Worm (Caenorhabditis elegans) whole organism, early embryonic: Measurements from ENCODE around the gene prx-14.
"Not testable (repeated sequence)": the region's sequence is repeated elsewhere in the genome, so short reads cannot be mapped to it uniquely, and the experiment has no call there.

Experiments used
- B0310.2 ChIP-seq: sonication (generic microtip); optimal IDR thresholded peaks from 2 replicates; lab custom pipeline; 2016; ENCODE audit warnings: mild to moderate bottlenecking, missing genetic modification characterization, missing compliant biosample characterization
- F13C5.2 ChIP-seq: sonication (generic microtip); optimal IDR thresholded peaks from 2 replicates; lab custom pipeline; 2017; ENCODE audit warnings: mild to moderate bottlenecking, missing genetic modification characterization, inconsistent platforms, missing compliant biosample characterization
- aly-1 ChIP-seq: sonication (generic microtip); optimal IDR thresholded peaks from 2 replicates; lab custom pipeline; 2016; ENCODE audit warnings: missing genetic modification characterization, missing compliant biosample characterization
- ama-1 ChIP-seq: fragments of 150-350 bp; optimal IDR thresholded peaks from 2 replicates; lab custom pipeline; 2014
- ceh-13 ChIP-seq: fragments of 200-800 bp; sonication (Bioruptor generic); optimal IDR thresholded peaks from 2 replicates; lab custom pipeline; 2018; ENCODE audit warnings: mild to moderate bottlenecking, missing genetic modification characterization, missing compliant biosample characterization
- ceh-36 ChIP-seq: sonication (generic microtip); optimal IDR thresholded peaks from 2 replicates; lab custom pipeline; 2016; ENCODE audit warnings: missing genetic modification characterization, inconsistent platforms, missing compliant biosample characterization
- ets-7 ChIP-seq: sonication (generic microtip); optimal IDR thresholded peaks from 2 replicates; lab custom pipeline; 2016; ENCODE audit warnings: missing genotype, missing genetic modification characterization, missing compliant biosample characterization
- flt-1 ChIP-seq: fragments of 200-800 bp; sonication (Bioruptor generic); IDR thresholded peaks from 2 replicates; pipeline ENCODE4 v1.3.6; 2022; ENCODE audit warnings: missing genetic modification characterization, missing compliant biosample characterization
- hmbx-1 ChIP-seq: sonication (generic microtip); optimal IDR thresholded peaks from 2 replicates; lab custom pipeline; 2016; ENCODE audit warnings: mild to moderate bottlenecking, missing genetic modification characterization, missing compliant biosample characterization
- hmg-4 ChIP-seq: fragments of 200-800 bp; sonication (Bioruptor generic); optimal IDR thresholded peaks from 2 replicates; lab custom pipeline; 2018; ENCODE audit warnings: mild to moderate bottlenecking, missing genetic modification characterization, missing compliant biosample characterization
- hnd-1 ChIP-seq: sonication (generic microtip); optimal IDR thresholded peaks from 2 replicates; lab custom pipeline; 2016; ENCODE audit warnings: missing genetic modification characterization, missing compliant biosample characterization
- pes-1 ChIP-seq: fragments of 200-800 bp; sonication (Bioruptor generic); IDR thresholded peaks from 2 replicates; pipeline ENCODE4 v1.3.6; 2022; ENCODE audit warnings: missing genetic modification reagents, missing genetic modification characterization, missing compliant biosample characterization
- scrt-1 ChIP-seq: fragments of 200-800 bp; sonication (Bioruptor generic); IDR thresholded peaks from 2 replicates; pipeline ENCODE4 v1.3.6; 2022; ENCODE audit warnings: missing genetic modification characterization, missing compliant biosample characterization
- sea-1 ChIP-seq: fragments of 200-800 bp; sonication (Bioruptor generic); conservative IDR thresholded peaks from 2 replicates; pipeline ENCODE4 v1.3.6; 2022; ENCODE audit warnings: missing genetic modification characterization, missing compliant biosample characterization
- tbx-11 ChIP-seq: fragments of 200-800 bp; sonication (Bioruptor generic); IDR thresholded peaks from 2 replicates; pipeline ENCODE4 v1.3.6; 2022; ENCODE audit warnings: missing genetic modification characterization, missing compliant biosample characterization
- tbx-37 ChIP-seq: fragments of 200-800 bp; sonication (Bioruptor generic); conservative IDR thresholded peaks from 2 replicates; pipeline ENCODE4 v1.3.6; 2022; ENCODE audit warnings: missing genetic modification reagents, missing genetic modification characterization, missing compliant biosample characterization
- tra-4 ChIP-seq: sonication (generic microtip); optimal IDR thresholded peaks from 2 replicates; lab custom pipeline; 2017; ENCODE audit warnings: missing genetic modification characterization, missing compliant biosample characterization

The prx-14 gene

ce11 chrIV:11162451-11162850, 20.5 kb upstream of the prx-14 start, which contains the start of gene fbxb-9:
Gene fbxb-9 (minus strand): TSS chrIV:11162551.
- no peak for TF ChIP-seq B0310.2 (tag; lab: Kevin White, UChicago)
- TF ChIP-seq ets-7 (tag; lab: Kevin White, UChicago): no peak
- TF ChIP-seq tra-4 (tag; lab: Kevin White, UChicago): no peak
- no peak for TF ChIP-seq F13C5.2 (tag; lab: Kevin White, UChicago)
- TF ChIP-seq ceh-36 (tag; lab: Kevin White, UChicago): no peak
- TF ChIP-seq ceh-13 (GFP tag; lab: Kevin White, UChicago): no peak
- no peak for TF ChIP-seq tbx-11 (GFP tag; lab: Robert Waterston, UW)
- no peak for TF ChIP-seq hmbx-1 (tag; lab: Kevin White, UChicago)
- no peak for TF ChIP-seq scrt-1 (GFP tag; lab: Robert Waterston, UW)
- no peak for TF ChIP-seq pes-1 (GFP tag; lab: Robert Waterston, UW)
- TF ChIP-seq sea-1 (GFP tag; lab: Robert Waterston, UW): no peak
- TF ChIP-seq ama-1: no peak
- TF ChIP-seq hnd-1 (tag; lab: Kevin White, UChicago): no peak
- no peak for TF ChIP-seq flt-1 (GFP tag; lab: Robert Waterston, UW)
- no peak for TF ChIP-seq hmg-4 (GFP tag; lab: Kevin White, UChicago)
- no peak for TF ChIP-seq tbx-37 (GFP tag; lab: Robert Waterston, UW)
- no peak for TF ChIP-seq aly-1 (tag; lab: Kevin White, UChicago)

DNA sequence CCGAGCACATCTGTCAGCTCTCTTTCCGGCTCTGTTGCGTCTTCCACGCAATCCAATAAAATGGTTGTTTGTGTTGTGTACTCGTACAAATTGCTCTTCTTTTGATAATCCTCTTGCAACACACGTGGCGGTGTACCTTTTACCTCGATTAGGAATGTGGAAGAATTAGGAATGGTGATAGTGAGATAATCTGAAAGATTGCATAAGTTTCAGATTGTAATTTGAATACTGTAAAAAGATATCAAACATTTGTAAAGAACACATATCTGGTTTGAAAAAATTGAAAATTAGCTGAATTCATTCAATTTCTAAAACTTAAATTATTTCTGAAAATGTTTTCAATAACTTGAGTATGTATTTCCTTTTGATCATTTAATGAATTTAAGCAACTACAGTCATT, 18.1 kb upstream of the prx-14 start, which contains the start of gene C08F8.6:
TSS of gene C08F8.6 (minus strand) at position 101 of the 400 bp plus-strand sequence.
- TF ChIP-seq ets-7 (tag; lab: Kevin White, UChicago) (no peak), tra-4 (tag; lab: Kevin White, UChicago) (no peak), sea-1 (GFP tag; lab: Robert Waterston, UW) (no peak), flt-1 (GFP tag; lab: Robert Waterston, UW) (no peak), B0310.2 (tag; lab: Kevin White, UChicago) (no peak), pes-1 (GFP tag; lab: Robert Waterston, UW) (no peak)

ce11 chrIV:11169652-11170051, 13.3 kb upstream of the prx-14 start, which contains the start of gene nhr-67:
Gene nhr-67 (plus strand): TSS chrIV:11169748.
- no peak for TF ChIP-seq scrt-1 (GFP tag; lab: Robert Waterston, UW)
- no peak for TF ChIP-seq tra-4 (tag; lab: Kevin White, UChicago)

ce11 chrIV:11174772-11175171, 8.2 kb upstream of the prx-14 start:
- no peak for TF ChIP-seq hnd-1 (tag; lab: Kevin White, UChicago)
- TF ChIP-seq pes-1 (GFP tag; lab: Robert Waterston, UW): no peak
- no peak for TF ChIP-seq scrt-1 (GFP tag; lab: Robert Waterston, UW)
- TF ChIP-seq sea-1 (GFP tag; lab: Robert Waterston, UW): no peak
- TF ChIP-seq ceh-13 (GFP tag; lab: Kevin White, UChicago): no peak
- no peak for TF ChIP-seq hmg-4 (GFP tag; lab: Kevin White, UChicago)
- no peak for TF ChIP-seq aly-1 (tag; lab: Kevin White, UChicago)
- no peak for TF ChIP-seq ama-1
- TF ChIP-seq ets-7 (tag; lab: Kevin White, UChicago): no peak
- TF ChIP-seq tbx-37 (GFP tag; lab: Robert Waterston, UW): no peak
- TF ChIP-seq flt-1 (GFP tag; lab: Robert Waterston, UW): no peak
- TF ChIP-seq hmbx-1 (tag; lab: Kevin White, UChicago): no peak

- TF ChIP-seq aly-1 (tag; lab: Kevin White, UChicago) (no peak), hmg-4 (GFP tag; lab: Kevin White, UChicago) (no peak), flt-1 (GFP tag; lab: Robert Waterston, UW) (no peak), scrt-1 (GFP tag; lab: Robert Waterston, UW) (no peak), B0310.2 (tag; lab: Kevin White, UChicago) (no peak), hmbx-1 (tag; lab: Kevin White, UChicago) (no peak), ceh-13 (GFP tag; lab: Kevin White, UChicago) (no peak), tra-4 (tag; lab: Kevin White, UChicago) (no peak), tbx-11 (GFP tag; lab: Robert Waterston, UW) (no peak), ceh-36 (tag; lab: Kevin White, UChicago) (no peak), ama-1 (no peak), pes-1 (GFP tag; lab: Robert Waterston, UW) (no peak), hnd-1 (tag; lab: Kevin White, UChicago) (no peak), F13C5.2 (tag; lab: Kevin White, UChicago) (no peak), ets-7 (tag; lab: Kevin White, UChicago) (no peak), sea-1 (GFP tag; lab: Robert Waterston, UW) (no peak), tbx-37 (GFP tag; lab: Robert Waterston, UW) (no peak)
Measured at ce11 chrIV:11176967-11177366, 6.0 kb upstream of the prx-14 start, which contains the start of gene rap-3. Gene rap-3 (plus strand): TSS chrIV:11177267.

DNA sequence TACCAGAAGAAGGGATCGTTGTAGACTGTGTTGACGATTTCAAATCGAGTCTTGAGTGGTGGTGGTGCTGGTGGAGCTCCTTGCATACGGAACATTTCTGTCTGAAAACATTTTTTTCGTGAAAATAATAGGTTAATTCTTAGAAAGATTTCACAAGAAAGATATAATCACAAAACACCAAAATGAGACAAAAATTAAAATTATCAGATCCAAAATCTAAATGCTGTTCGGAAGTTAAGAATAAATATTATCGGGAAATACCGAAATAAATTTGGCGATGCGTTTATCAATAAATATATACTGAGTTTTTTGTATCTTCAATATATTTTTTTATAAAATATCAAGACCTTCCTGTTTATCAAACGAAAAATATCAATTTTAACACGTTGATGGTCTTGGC, 4.4 kb upstream of the prx-14 start, which contains the start of gene C08F8.9:
TSS of gene C08F8.9 (minus strand) at position 101 of the 400 bp plus-strand sequence.
- no peak for TF ChIP-seq F13C5.2 (tag; lab: Kevin White, UChicago)
- no peak for TF ChIP-seq hmg-4 (GFP tag; lab: Kevin White, UChicago)
- no peak for TF ChIP-seq scrt-1 (GFP tag; lab: Robert Waterston, UW)

DNA sequence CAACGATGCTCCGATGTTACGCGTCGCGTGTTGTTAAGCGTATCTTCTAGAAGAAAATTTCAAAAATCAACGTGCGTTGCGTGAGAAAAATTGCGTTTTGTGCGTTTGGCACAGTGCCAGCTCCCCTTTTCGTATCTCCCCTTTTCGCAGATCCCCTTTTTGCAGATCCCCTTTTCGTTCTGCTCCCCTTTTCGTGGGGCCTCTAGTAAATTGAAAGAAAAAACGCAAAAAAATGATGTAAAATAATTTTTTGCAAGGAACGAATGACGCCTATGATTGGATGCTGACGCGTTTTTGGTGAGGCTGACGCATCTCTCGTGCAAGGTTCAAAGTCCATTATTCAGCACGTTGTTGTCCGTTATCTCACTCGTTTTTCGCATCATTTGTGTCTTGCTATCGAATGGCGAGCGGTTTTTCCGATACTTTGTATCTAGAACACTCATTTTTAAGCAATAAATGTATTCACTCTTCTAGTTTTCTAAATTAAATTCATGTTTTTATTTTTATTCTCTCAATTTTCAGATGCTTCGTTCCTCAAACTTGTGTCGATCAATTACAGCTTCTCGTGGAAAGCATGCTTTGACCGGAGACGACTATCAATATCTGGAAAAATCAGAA, 3.7 kb upstream of the prx-14 start, which contains the start of gene cpt-2:
TSS of gene cpt-2 (plus strand) at position 523 of the 618 bp plus-strand sequence.
- TF ChIP-seq ets-7 (tag; lab: Kevin White, UChicago); flt-1 (GFP tag; lab: Robert Waterston, UW); hmbx-1 (tag; lab: Kevin White, UChicago): not testable (repeated sequence)
